Worm (Caenorhabditis elegans): ENCODE measurements around the gene vem-1.
A peak's percentile ranks its signal among the peaks of the same experiment; 100 is the strongest.

vem-1 gene

DNA sequence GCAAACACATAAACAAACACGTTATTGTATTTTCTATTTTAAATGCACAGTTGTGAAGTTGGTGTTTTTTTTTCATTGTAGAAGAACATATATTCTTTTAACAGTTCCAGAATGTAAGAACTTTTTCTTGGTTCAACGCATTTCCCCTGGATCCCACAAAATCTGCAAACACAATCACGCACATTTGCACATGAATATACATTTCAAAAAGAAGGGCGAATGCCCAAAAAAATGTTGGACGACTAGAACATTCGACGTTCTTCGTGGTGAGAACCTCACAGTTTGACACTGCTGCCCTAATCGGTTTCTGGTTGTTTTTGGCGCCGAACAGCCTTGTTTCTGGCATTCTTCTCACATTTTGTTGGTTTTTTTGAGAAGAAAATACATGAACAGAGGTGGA is 21.2 kb upstream of the vem-1 start:
- TF ChIP-seq tab-1 (GFP tag; IDR thresholded peaks at IDR 0.05) (no peak), med-1 (GFP tag; optimal IDR thresholded peaks at IDR 0.05; ENCODE audit: insufficient read depth) (no peak), ref-1 (GFP tag; conservative IDR thresholded peaks at IDR 0.05) (no peak), ztf-29 (GFP tag; IDR thresholded peaks at IDR 0.05) (no peak), flt-1 (GFP tag; IDR thresholded peaks at IDR 0.05) (no peak), ztf-23 (GFP tag; IDR thresholded peaks at IDR 0.05) (no peak), klf-2 (GFP tag; conservative IDR thresholded peaks at IDR 0.05) (no peak), T22C8.4 (GFP tag; IDR thresholded peaks at IDR 0.05) (no peak), cog-1 (tag; optimal IDR thresholded peaks at IDR 0.05) (no peak)

DNA sequence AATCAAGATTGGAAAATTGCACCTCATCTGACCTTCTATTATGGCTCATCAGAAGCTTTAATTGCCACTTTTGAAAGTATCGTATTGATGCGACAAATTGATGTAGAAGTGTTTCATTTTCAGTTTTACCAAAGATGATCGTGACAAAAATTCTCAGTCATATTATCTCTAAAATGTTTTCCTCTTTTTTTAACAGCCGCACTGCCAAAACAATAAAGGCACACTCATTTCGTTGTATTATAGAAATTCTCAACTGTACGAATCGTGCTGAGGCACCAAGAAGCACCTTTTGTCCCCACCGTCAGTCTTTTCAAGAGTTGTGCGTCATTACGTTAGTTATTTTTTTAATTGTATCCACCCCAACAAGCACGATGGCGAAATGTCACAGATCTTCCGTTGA is 19.5 kb upstream of the vem-1 start, which contains the start of gene K07E3.9:
Gene K07E3.9, plus strand, starts transcription at position 301 of the 400 bp plus-strand sequence.
- TF ChIP-seq T22C8.4 (GFP tag; IDR thresholded peaks at IDR 0.05): no peak
- no peak for TF ChIP-seq tab-1 (GFP tag; IDR thresholded peaks at IDR 0.05)
- no peak for TF ChIP-seq klf-2 (GFP tag; conservative IDR thresholded peaks at IDR 0.05)
- TF ChIP-seq ztf-23 (GFP tag; IDR thresholded peaks at IDR 0.05): no peak
- no peak for TF ChIP-seq ztf-29 (GFP tag; IDR thresholded peaks at IDR 0.05)
- TF ChIP-seq flt-1 (GFP tag; IDR thresholded peaks at IDR 0.05): no peak
- no peak for TF ChIP-seq med-1 (GFP tag; optimal IDR thresholded peaks at IDR 0.05; ENCODE audit: insufficient read depth)
- TF ChIP-seq cog-1 (tag; optimal IDR thresholded peaks at IDR 0.05): no peak
- no peak for TF ChIP-seq ref-1 (GFP tag; conservative IDR thresholded peaks at IDR 0.05)

DNA sequence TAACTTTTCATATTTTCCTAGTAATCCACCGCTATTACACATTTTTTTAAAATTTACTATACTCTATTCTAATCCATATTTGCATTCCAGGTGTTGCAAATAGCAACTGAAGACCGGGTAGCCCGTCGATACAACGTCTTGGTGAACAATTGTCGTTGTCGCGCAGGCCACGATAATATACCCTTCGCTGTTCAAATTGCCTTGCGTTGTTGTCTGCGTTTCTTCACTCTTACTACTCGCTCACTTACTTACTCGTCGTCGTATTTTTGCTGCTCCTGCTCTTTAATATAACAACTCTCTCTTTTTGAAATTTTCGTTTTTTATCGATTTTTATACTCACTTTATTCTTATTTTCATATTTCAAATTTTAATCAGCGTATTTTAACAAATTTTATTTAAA is 15.5 kb upstream of the vem-1 start, which contains the start of gene K07E3.2:
Gene K07E3.2, plus strand, starts transcription at position 400 of the 400 bp plus-strand sequence.
- TF ChIP-seq flt-1 (GFP tag; IDR thresholded peaks at IDR 0.05) (no peak), ztf-23 (GFP tag; IDR thresholded peaks at IDR 0.05) (no peak), tab-1 (GFP tag; IDR thresholded peaks at IDR 0.05) (no peak), ztf-29 (GFP tag; IDR thresholded peaks at IDR 0.05) (no peak), T22C8.4 (GFP tag; IDR thresholded peaks at IDR 0.05) (no peak), cog-1 (tag; optimal IDR thresholded peaks at IDR 0.05) (no peak), klf-2 (GFP tag; conservative IDR thresholded peaks at IDR 0.05) (no peak), ref-1 (GFP tag; conservative IDR thresholded peaks at IDR 0.05) (no peak), med-1 (GFP tag; optimal IDR thresholded peaks at IDR 0.05; ENCODE audit: insufficient read depth) (no peak)

DNA sequence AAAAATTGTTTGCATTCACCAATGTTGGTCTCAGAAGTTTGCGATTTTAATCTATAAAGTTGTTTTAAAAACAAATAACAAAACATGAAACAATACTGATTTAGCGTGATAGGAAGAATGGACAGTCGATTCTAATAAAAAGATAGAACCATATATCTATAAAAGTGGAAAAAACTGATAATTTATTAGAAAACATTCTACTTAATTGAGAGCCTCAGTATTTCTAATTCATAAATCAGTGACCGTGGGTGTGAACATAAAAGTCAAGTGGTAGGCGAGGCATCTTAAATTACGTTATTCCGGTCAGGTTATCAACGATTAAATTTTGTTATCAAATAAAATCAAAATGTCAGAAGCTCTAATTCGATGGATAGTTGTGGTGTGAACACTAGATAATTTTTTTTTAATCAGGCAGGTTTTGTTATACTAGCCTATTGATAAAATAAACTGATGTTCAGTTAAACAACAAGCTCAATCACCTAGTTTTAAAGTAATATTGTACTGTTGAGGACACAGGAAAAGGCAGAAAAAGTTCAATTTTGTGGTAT is 10.5 kb upstream of the vem-1 start, which contains the start of gene catp-5:
Gene catp-5, minus strand, starts transcription at position 51 of the 548 bp plus-strand sequence.
- TF ChIP-seq med-1 (GFP tag; optimal IDR thresholded peaks at IDR 0.05; ENCODE audit: insufficient read depth): no peak
- no peak for TF ChIP-seq ztf-29 (GFP tag; IDR thresholded peaks at IDR 0.05)
- no peak for TF ChIP-seq ztf-23 (GFP tag; IDR thresholded peaks at IDR 0.05)
- TF ChIP-seq ref-1 (GFP tag; conservative IDR thresholded peaks at IDR 0.05): no peak
- no peak for TF ChIP-seq tab-1 (GFP tag; IDR thresholded peaks at IDR 0.05)
- no peak for TF ChIP-seq klf-2 (GFP tag; conservative IDR thresholded peaks at IDR 0.05)
- no peak for TF ChIP-seq T22C8.4 (GFP tag; IDR thresholded peaks at IDR 0.05)
- no peak for TF ChIP-seq cog-1 (tag; optimal IDR thresholded peaks at IDR 0.05)
- no peak for TF ChIP-seq flt-1 (GFP tag; IDR thresholded peaks at IDR 0.05)

DNA sequence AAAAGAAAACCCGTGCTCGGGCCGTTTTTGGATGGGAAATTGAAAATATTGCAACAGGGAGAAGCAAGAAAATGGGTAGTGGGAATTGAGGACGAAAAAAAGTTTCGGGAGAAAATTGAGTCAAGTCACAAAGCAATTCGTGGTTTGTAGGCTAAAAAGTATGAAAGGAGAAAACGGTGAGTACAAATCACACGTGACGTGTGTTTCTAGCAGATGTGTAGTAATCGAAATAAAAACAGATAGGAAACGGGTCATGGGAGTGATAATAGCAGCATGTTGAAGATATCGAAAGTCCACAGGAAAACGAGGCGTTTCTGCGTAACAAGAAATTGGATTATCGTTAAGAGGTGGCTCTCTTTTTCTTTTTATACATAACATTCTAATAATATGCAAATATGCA is 1.5 kb upstream of the vem-1 start:
- TF ChIP-seq flt-1 (GFP tag; IDR thresholded peaks at IDR 0.05) (no peak), tab-1 (GFP tag; IDR thresholded peaks at IDR 0.05) (no peak), T22C8.4 (GFP tag; IDR thresholded peaks at IDR 0.05) (no peak), med-1 (GFP tag; optimal IDR thresholded peaks at IDR 0.05; ENCODE audit: insufficient read depth) (no peak), ref-1 (GFP tag; conservative IDR thresholded peaks at IDR 0.05) (no peak), ztf-29 (GFP tag; IDR thresholded peaks at IDR 0.05) (no peak), cog-1 (tag; optimal IDR thresholded peaks at IDR 0.05) (no peak), ztf-23 (GFP tag; IDR thresholded peaks at IDR 0.05) (no peak), klf-2 (GFP tag; conservative IDR thresholded peaks at IDR 0.05) (no peak)

DNA sequence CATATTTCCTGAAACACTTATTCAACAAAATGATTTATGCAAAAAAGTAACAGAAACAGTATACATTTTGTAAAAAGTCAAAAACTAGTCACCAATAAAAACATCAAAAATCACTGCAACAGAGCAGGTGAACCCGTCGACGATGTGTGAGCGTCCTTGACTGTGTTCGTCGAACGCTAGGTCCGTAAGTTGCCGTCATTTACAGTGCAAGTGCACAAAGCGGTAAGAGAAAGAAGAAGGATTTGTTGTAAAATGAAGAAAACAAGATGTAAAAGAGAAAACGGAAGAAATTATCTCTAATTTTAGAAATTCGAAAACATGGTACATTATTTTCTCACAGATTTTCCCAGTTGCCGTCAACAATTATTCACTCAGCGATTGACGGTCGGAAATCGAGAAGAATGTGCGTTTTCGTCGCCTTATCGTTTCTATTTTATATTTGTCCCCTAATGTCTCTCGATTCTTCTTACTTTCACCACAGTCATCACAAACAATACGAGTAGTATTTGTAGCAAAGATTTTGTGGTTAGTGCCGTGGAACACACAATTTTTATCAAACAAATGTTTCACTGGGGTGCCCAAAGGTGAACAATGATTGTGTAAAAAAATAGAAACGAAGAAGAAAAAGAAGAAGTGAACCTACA is 1.0 kb upstream of the vem-1 start:
- TF ChIP-seq ref-1 (GFP tag; conservative IDR thresholded peaks at IDR 0.05) (no peak), ztf-23 (GFP tag; IDR thresholded peaks at IDR 0.05) (no peak), med-1 (GFP tag; optimal IDR thresholded peaks at IDR 0.05; ENCODE audit: insufficient read depth) (no peak), flt-1 (GFP tag; IDR thresholded peaks at IDR 0.05) (no peak), klf-2 (GFP tag; conservative IDR thresholded peaks at IDR 0.05) (no peak), cog-1 (tag; optimal IDR thresholded peaks at IDR 0.05) (no peak), ztf-29 (GFP tag; IDR thresholded peaks at IDR 0.05) (no peak), tab-1 (GFP tag; IDR thresholded peaks at IDR 0.05) (no peak), T22C8.4 (GFP tag; IDR thresholded peaks at IDR 0.05) (no peak)

DNA sequence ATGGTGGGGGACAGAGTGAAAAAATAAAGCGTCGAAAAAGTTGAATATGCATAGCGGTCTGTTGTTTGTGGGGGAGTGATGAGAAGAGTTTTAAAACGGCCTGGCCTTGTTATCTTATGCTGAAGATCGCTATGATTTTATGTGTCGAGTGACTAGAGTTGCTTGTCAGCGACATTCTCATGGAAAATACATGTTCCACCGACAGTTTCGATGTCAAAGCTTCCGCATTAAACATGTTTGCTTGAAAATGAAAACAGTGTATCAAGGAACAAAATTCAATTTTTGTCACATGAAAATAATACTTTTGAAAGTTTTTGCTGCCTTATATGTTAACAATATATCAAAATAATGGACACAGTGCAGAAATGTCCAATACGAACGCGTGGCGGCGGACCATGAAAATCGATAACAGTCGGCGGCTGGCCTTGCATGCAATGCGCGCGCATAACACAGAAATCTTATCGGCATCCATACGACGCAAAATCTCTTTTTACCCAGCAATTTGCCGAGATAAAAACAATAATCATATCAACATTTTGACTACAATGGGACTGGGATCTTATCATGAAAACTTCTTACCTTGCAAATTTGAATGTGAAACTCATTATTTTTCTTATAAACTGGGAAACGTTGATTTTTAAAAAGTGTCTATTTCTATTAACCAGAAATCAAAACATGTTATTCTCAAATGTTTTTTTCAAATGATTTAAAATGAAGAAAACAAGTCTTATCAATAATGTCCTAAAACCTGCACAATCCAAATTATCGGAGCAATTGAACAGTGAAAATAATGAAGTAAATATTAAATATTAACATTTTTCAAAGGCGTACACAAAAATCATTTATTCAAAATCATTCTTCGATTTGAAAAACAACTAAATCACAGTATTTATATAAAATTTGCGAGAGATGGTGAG is 1.4 kb downstream of the vem-1 start:
- TF ChIP-seq cog-1 (tag; optimal IDR thresholded peaks at IDR 0.05): no peak
- peak; percentile 46 for TF ChIP-seq T22C8.4 (GFP tag; IDR thresholded peaks at IDR 0.05)

DNA sequence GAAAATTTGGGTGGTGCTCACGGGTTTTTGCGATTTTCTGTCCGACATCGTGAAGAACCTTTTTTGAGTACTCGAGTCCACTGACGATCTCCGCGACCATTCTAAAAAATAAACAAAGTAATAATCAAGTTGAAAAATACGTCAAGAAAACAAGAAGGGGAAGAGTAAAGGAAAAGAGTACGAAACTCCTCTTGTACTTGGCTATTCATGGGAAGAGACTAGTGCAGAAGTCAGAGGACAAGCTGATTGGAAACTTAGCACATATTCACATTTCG is 2.0 kb downstream of the vem-1 start, which contains the start of gene dao-3:
Gene dao-3, minus strand, starts transcription at position 101 of the 275 bp plus-strand sequence.
- no peak for TF ChIP-seq med-1 (GFP tag; optimal IDR thresholded peaks at IDR 0.05; ENCODE audit: insufficient read depth)
- TF ChIP-seq cog-1 (tag; optimal IDR thresholded peaks at IDR 0.05): no peak
- TF ChIP-seq klf-2 (GFP tag; conservative IDR thresholded peaks at IDR 0.05): no peak
- no peak for TF ChIP-seq T22C8.4 (GFP tag; IDR thresholded peaks at IDR 0.05)
- TF ChIP-seq ref-1 (GFP tag; conservative IDR thresholded peaks at IDR 0.05): no peak
- no peak for TF ChIP-seq ztf-23 (GFP tag; IDR thresholded peaks at IDR 0.05)
- TF ChIP-seq ztf-29 (GFP tag; IDR thresholded peaks at IDR 0.05): no peak
- TF ChIP-seq flt-1 (GFP tag; IDR thresholded peaks at IDR 0.05): no peak
- TF ChIP-seq tab-1 (GFP tag; IDR thresholded peaks at IDR 0.05): no peak

DNA sequence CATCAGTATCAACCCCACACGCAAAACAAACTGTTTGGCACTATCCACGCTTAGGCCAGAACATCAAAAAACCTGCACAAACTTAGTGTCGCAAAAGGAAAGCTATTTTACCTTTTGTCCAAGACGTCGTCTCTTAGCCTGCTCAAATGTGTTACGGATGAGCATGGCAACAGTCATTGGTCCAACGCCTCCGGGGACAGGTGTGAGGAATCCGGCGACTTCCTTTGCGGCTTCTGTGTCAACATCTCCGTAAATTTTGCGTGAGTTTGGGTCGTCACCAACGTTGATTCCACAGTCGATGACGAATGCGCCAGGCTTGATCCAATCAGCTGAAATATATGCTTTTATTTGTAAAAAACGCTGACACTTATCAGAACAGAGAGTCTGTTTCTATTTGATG is 3.7 kb downstream of the vem-1 start:
- TF ChIP-seq ztf-23 (GFP tag; IDR thresholded peaks at IDR 0.05): no peak
- no peak for TF ChIP-seq cog-1 (tag; optimal IDR thresholded peaks at IDR 0.05)

All from whole organism, midembryonic.